Worm (Caenorhabditis elegans) whole organism, early embryonic: ENCODE results near the gene T13H5.1.

Experiments
- ama-1 ChIP-seq: fragments of 150-350 bp; optimal IDR thresholded peaks from 2 replicates; lab custom pipeline; 2014
- ceh-13 ChIP-seq: fragments of 200-800 bp; sonication (Bioruptor generic); optimal IDR thresholded peaks from 2 replicates; lab custom pipeline; 2018; ENCODE audit warnings: mild to moderate bottlenecking, missing genetic modification characterization, missing compliant biosample characterization

- TF ChIP-seq ceh-13 (GFP tag; lab: Kevin White, UChicago) (no peak), ama-1 (no peak)
Measured at ce11 chrII:8496184-8496583, 12.7 kb downstream of the T13H5.1 start.
